Fruit fly (Drosophila melanogaster) whole organism, prepupa: ENCODE measurements around the gene tos.

Source experiments
- Blimp-1 ChIP-seq: fragments of 200-800 bp; sonication (Bioruptor generic); optimal IDR thresholded peaks from 3 replicates; lab custom pipeline; 2017; ENCODE audit warnings: missing biosample characterization, missing genetic modification characterization, mild to moderate bottlenecking, moderate library complexity, missing genetic modification reagents
- CG11902 ChIP-seq: fragments of 200-800 bp; sonication (Bioruptor generic); optimal IDR thresholded peaks from 3 replicates; lab custom pipeline; 2016; ENCODE audit warnings: missing biosample characterization, missing genetic modification characterization
- CG16779 ChIP-seq: fragments of 200-800 bp; sonication (Bioruptor generic); optimal IDR thresholded peaks from 3 replicates; lab custom pipeline; 2017; ENCODE audit warnings: missing biosample characterization, mild to moderate bottlenecking, missing genetic modification characterization
- CG6854 ChIP-seq: fragments of 200-800 bp; sonication (Bioruptor generic); optimal IDR thresholded peaks from 2 replicates; lab custom pipeline; 2017; ENCODE audit warnings: missing biosample characterization, mild to moderate bottlenecking, missing genetic modification characterization

DNA sequence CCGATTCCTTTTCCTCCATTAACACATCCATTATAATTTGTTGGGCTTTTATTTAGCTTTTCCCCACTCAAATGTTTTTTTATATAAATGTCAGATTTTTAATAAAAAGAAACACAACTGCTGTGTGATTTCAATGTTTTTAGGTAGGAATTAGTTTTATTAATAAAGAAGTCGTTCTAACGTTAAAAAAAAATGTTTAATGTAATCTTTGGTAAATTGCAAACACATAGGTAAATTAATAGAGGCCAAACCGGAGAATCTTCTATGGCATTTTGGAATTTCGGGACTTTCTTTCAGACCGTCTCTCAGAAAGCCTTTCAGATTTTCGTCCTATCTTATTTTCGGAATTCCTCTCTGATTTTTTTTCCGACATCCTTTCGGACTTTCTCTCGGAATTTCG, 8.7 kb downstream of the tos start, which contains the start of gene CG43339:
- no peak for TF ChIP-seq CG6854 (GFP tag; lab: Kevin White, UChicago)
- no peak for TF ChIP-seq CG11902 (GFP tag; lab: Kevin White, UChicago)
- no peak for TF ChIP-seq CG16779 (tag; lab: Kevin White, UChicago)
- TF ChIP-seq Blimp-1 (GFP tag; lab: Kevin White, UChicago): no peak
